Worm (Caenorhabditis elegans): Measurements from ENCODE around the gene F53A9.8.
A peak's percentile ranks its signal among the peaks of the same experiment; 100 is the strongest.

Gene F53A9.8

ce11 chrX:8718856-8719255, at the start of gene F53A9.8:
F53A9.8 (minus strand) TSS chrX:8718904.
- TF ChIP-seq nhr-11 (tag; optimal IDR thresholded peaks at IDR 0.05) (no peak), sma-9 (GFP tag; optimal IDR thresholded peaks at IDR 0.05) (peak; percentile 55), sma-9 (tag; optimal IDR thresholded peaks at IDR 0.05) (no peak), crh-2 (tag; optimal IDR thresholded peaks at IDR 0.05) (peak; percentile 51), fos-1 (tag; optimal IDR thresholded peaks at IDR 0.05) (peak; percentile 41)

ce11 chrX:8764044-8764443, 45.3 kb upstream of the F53A9.8 start:
- TF ChIP-seq sma-9 (GFP tag; optimal IDR thresholded peaks at IDR 0.05) (peak; percentile 13), sma-9 (tag; optimal IDR thresholded peaks at IDR 0.05) (no peak), lsy-2 (tag; optimal IDR thresholded peaks at IDR 0.05) (peak in 1 of 2 experiments; percentile 13), crh-2 (tag; optimal IDR thresholded peaks at IDR 0.05) (no peak), mab-5 (tag; optimal IDR thresholded peaks at IDR 0.05) (peak; percentile 42), nhr-129 (tag; optimal IDR thresholded peaks at IDR 0.05) (peak; percentile 28), alr-1 (tag; optimal IDR thresholded peaks at IDR 0.05) (no peak), sem-4 (tag; optimal IDR thresholded peaks at IDR 0.05) (no peak)

DNA sequence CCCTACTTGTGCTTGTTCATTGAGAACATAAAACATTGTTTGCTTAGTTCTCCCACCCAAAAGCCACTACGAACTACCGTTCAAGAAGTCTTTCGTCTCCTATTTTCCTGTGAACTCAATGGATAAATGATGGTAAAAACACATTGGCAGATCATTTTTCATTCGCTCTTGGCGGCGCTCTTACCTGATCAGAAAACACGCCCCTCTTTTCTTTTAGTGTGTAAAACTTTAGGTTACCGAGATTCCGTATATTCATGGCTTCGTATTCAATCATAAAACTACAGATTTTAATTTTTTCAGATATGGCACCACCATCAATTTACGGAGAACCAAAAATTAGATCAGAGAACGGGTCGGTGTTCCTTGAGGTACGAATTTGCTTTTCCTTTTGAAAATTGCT, 44.9 kb upstream of the F53A9.8 start, which contains the start of gene zig-12:
zig-12 (plus strand) TSS at position 301 of the 400 bp plus-strand sequence.
- no peak for TF ChIP-seq ztf-1 (GFP tag; conservative IDR thresholded peaks at IDR 0.05)
- TF ChIP-seq alr-1 (tag; optimal IDR thresholded peaks at IDR 0.05): no peak
- TF ChIP-seq unc-55 (GFP tag; optimal IDR thresholded peaks at IDR 0.05): no peak
- no peak for TF ChIP-seq mab-5 (tag; optimal IDR thresholded peaks at IDR 0.05)
- TF ChIP-seq ZK546.5 (tag; optimal IDR thresholded peaks at IDR 0.05): no peak
- no peak for TF ChIP-seq nhr-77 (tag; optimal IDR thresholded peaks at IDR 0.05)
- no peak for TF ChIP-seq lin-39 (tag; optimal IDR thresholded peaks at IDR 0.05)
- TF ChIP-seq nhr-10 (tag; optimal IDR thresholded peaks at IDR 0.05): no peak
- no peak for TF ChIP-seq nhr-6 (tag; optimal IDR thresholded peaks at IDR 0.05)
- no peak for TF ChIP-seq ztf-4 (tag; optimal IDR thresholded peaks at IDR 0.05)
- no peak for TF ChIP-seq elt-3 (tag; optimal IDR thresholded peaks at IDR 0.05)
- TF ChIP-seq gmeb-1 (tag; optimal IDR thresholded peaks at IDR 0.05): no peak

- peak; percentile 39 for TF ChIP-seq sma-9 (GFP tag; optimal IDR thresholded peaks at IDR 0.05)
- TF ChIP-seq sma-9 (tag; optimal IDR thresholded peaks at IDR 0.05): no peak
- peak; percentile 59 for TF ChIP-seq F13H6.1 (tag; optimal IDR thresholded peaks at IDR 0.05)
- TF ChIP-seq nhr-129 (tag; optimal IDR thresholded peaks at IDR 0.05): peak; percentile 2
- no peak for TF ChIP-seq snpc-4 (tag; optimal IDR thresholded peaks at IDR 0.05)
These were observed 44.2 kb upstream of the F53A9.8 start for ce11 chrX:8762927-8763326.

DNA sequence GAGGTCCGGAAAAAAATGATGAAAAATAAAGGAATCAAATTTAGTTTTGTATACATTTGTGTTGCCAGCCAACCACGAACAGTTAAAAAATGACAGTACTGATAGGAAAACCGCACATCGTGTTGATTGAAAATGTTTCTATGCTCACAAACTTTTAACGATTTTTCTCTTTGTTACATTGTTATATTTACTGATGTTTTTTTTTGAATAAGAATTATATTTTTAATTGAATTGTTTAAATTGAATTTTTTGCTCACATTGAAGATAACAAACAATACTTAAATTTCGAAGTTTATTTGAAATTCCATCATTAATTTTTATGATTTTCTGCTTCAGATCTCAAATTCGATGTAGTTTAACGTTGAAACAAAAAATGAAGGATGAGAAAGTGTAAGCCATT, 42.8 kb upstream of the F53A9.8 start, which contains the start of gene M02D8.5:
M02D8.5 (minus strand) TSS at position 101 of the 400 bp plus-strand sequence.
- TF ChIP-seq ztf-1 (GFP tag; conservative IDR thresholded peaks at IDR 0.05): no peak
- TF ChIP-seq blmp-1 (tag; optimal IDR thresholded peaks at IDR 0.05; ENCODE audit: insufficient read depth): no peak
- TF ChIP-seq nhr-12 (tag; optimal IDR thresholded peaks at IDR 0.05): no peak
- TF ChIP-seq lin-39 (tag; optimal IDR thresholded peaks at IDR 0.05): no peak

DNA sequence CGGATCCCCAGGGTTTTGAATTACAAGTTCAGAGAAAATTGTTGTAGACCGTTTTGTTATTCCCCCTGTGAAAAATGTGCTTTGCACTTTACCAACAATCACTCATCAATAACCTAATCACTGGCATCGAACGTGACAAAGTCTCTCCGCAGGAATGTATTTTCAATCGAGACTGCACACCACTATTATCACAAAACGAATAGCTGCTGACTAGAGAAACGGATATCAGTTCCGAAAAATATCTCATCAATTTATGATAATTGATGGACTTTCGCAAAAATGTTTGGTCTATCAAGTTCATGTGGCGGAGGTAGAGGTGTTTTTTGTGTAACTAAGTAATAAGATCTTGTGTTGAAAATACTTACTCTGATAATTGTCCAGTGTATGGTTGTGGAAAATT, 42.4 kb upstream of the F53A9.8 start:
- TF ChIP-seq mbf-1 (tag; optimal IDR thresholded peaks at IDR 0.05) (no peak), egl-27 (tag; optimal IDR thresholded peaks at IDR 0.05) (no peak), gmeb-1 (tag; optimal IDR thresholded peaks at IDR 0.05) (no peak), blmp-1 (tag; optimal IDR thresholded peaks at IDR 0.05; ENCODE audit: insufficient read depth) (no peak), nhr-12 (tag; optimal IDR thresholded peaks at IDR 0.05) (no peak), sma-9 (GFP tag; optimal IDR thresholded peaks at IDR 0.05) (peak; percentile 63), sma-9 (tag; optimal IDR thresholded peaks at IDR 0.05) (no peak), lsy-2 (tag; optimal IDR thresholded peaks at IDR 0.05) (peak in 1 of 2 experiments; percentile 6), mdl-1 (tag; optimal IDR thresholded peaks at IDR 0.05) (no peak), C34F6.9 (tag; optimal IDR thresholded peaks at IDR 0.05) (no peak), peb-1 (tag; optimal IDR thresholded peaks at IDR 0.05) (no peak), ama-1 (optimal IDR thresholded peaks at IDR 0.05) (no peak), crh-2 (tag; optimal IDR thresholded peaks at IDR 0.05) (peak; percentile 11), ceh-16 (tag; optimal IDR thresholded peaks at IDR 0.05) (no peak), fos-1 (tag; optimal IDR thresholded peaks at IDR 0.05) (no peak), nhr-6 (tag; optimal IDR thresholded peaks at IDR 0.05) (no peak), ztf-1 (GFP tag; conservative IDR thresholded peaks at IDR 0.05) (no peak), unc-55 (GFP tag; optimal IDR thresholded peaks at IDR 0.05) (no peak), elt-1 (tag; optimal IDR thresholded peaks at IDR 0.05) (no peak), nhr-237 (tag; optimal IDR thresholded peaks at IDR 0.05) (no peak), lin-13 (GFP tag; optimal IDR thresholded peaks at IDR 0.05) (no peak), nhr-77 (tag; optimal IDR thresholded peaks at IDR 0.05) (no peak), R02D3.7 (tag; optimal IDR thresholded peaks at IDR 0.05) (no peak), skn-1 (tag; optimal IDR thresholded peaks at IDR 0.05) (no peak), elt-3 (tag; optimal IDR thresholded peaks at IDR 0.05) (no peak), nhr-25 (tag; optimal IDR thresholded peaks at IDR 0.05) (no peak), Y55F3AM.14 (GFP tag; optimal IDR thresholded peaks at IDR 0.05) (no peak), lin-11 (tag; optimal IDR thresholded peaks at IDR 0.05) (no peak), F13H6.1 (tag; optimal IDR thresholded peaks at IDR 0.05) (peak; percentile 20), unc-39 (tag; optimal IDR thresholded peaks at IDR 0.05) (no peak), nhr-23 (tag; optimal IDR thresholded peaks at IDR 0.05) (no peak), mab-5 (tag; optimal IDR thresholded peaks at IDR 0.05) (peak; percentile 57)
